Worm (Caenorhabditis elegans): Measurements from ENCODE around the gene spt-4.

DNA sequence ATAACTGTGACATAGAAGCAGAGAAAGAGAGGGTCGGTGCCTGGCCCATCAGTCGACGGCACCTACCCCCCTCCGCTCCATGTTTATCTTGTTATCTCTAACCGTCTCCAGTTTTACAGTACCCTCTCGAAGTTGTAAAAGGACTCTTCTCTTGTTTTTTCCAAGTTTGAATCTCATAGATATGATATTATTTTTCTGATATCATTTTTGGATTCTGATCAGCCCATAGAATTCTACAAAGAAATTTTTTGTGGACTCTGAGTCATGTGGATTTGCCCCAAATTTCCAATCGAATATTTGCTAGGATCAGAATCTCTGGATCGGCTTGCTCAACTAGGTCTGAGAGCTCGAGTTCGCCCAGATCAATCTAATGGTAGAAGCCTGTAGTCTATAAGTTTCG, 45.1 kb upstream of the spt-4 start, which contains the start of gene C29F9.6:
- no peak for TF ChIP-seq lin-13 (tag; optimal IDR thresholded peaks at IDR 0.05)
- no peak for TF ChIP-seq pha-4 (tag; optimal IDR thresholded peaks at IDR 0.05)
- TF ChIP-seq blmp-1 (tag; optimal IDR thresholded peaks at IDR 0.05): no peak
- no peak for TF ChIP-seq lsy-2 (tag; optimal IDR thresholded peaks at IDR 0.05)
- no peak for TF ChIP-seq drap-1 (GFP tag; optimal IDR thresholded peaks at IDR 0.05)
